Fruit fly (Drosophila melanogaster) whole organism, prepupa: ENCODE data around the gene CG3184.
A peak's percentile ranks its signal among the peaks of the same experiment; 100 is the strongest.

Experiments used
- CG10631 ChIP-seq: fragments of 200-800 bp; sonication (Bioruptor generic); optimal IDR thresholded peaks from 2 replicates; lab custom pipeline; 2016; ENCODE audit warnings: missing biosample characterization, missing genetic modification characterization
- CG10669 ChIP-seq: fragments of 200-800 bp; sonication (Bioruptor generic); optimal IDR thresholded peaks from 3 replicates; lab custom pipeline; 2018; ENCODE audit warnings: missing biosample characterization, mild to moderate bottlenecking, missing genetic modification characterization, moderate library complexity
- CG11294 ChIP-seq: fragments of 200-800 bp; sonication (Bioruptor generic); IDR thresholded peaks from 2 replicates; pipeline ENCODE4 v1.3.6; 2022; ENCODE audit warnings: missing biosample characterization, missing genetic modification characterization
- CG11902 ChIP-seq: fragments of 200-800 bp; sonication (Bioruptor generic); optimal IDR thresholded peaks from 3 replicates; lab custom pipeline; 2016; ENCODE audit warnings: missing biosample characterization, missing genetic modification characterization
- CG15336 ChIP-seq: fragments of 200-800 bp; sonication (Bioruptor generic); IDR thresholded peaks from 2 replicates; pipeline ENCODE4 v1.3.6; 2022; ENCODE audit warnings: missing biosample characterization, missing genetic modification characterization
- CG1621 ChIP-seq: fragments of 200-800 bp; sonication (Bioruptor generic); optimal IDR thresholded peaks from 3 replicates; lab custom pipeline; 2018; ENCODE audit warnings: missing biosample characterization, mild to moderate bottlenecking, missing genetic modification characterization
- CG16779 ChIP-seq: fragments of 200-800 bp; sonication (Bioruptor generic); optimal IDR thresholded peaks from 3 replicates; lab custom pipeline; 2017; ENCODE audit warnings: missing biosample characterization, mild to moderate bottlenecking, missing genetic modification characterization
- CG3032 ChIP-seq: fragments of 200-800 bp; optimal IDR thresholded peaks from 2 replicates; lab custom pipeline; 2019; ENCODE audit warnings: missing biosample characterization, mild to moderate bottlenecking, missing genetic modification characterization, moderate library complexity
- CG31627 ChIP-seq: fragments of 200-800 bp; sonication (Bioruptor generic); optimal IDR thresholded peaks from 3 replicates; lab custom pipeline; 2016; ENCODE audit warnings: missing biosample characterization, missing genetic modification characterization
- CG32006 ChIP-seq: fragments of 200-800 bp; sonication (Bioruptor generic); optimal IDR thresholded peaks from 3 replicates; lab custom pipeline; 2017; ENCODE audit warnings: missing biosample characterization, mild to moderate bottlenecking, missing genetic modification characterization
- CG34406 ChIP-seq: fragments of 200-800 bp; sonication (Bioruptor generic); optimal IDR thresholded peaks from 3 replicates; lab custom pipeline; 2016; ENCODE audit warnings: missing biosample characterization, missing genetic modification characterization
- CG3919 ChIP-seq: fragments of 200-800 bp; sonication (Bioruptor generic); optimal IDR thresholded peaks from 3 replicates; lab custom pipeline; 2016; ENCODE audit warnings: missing biosample characterization, missing genetic modification characterization
- CG4318 ChIP-seq: fragments of 200-800 bp; sonication (Bioruptor generic); optimal IDR thresholded peaks from 3 replicates; lab custom pipeline; 2017; ENCODE audit warnings: missing biosample characterization, mild to moderate bottlenecking, missing genetic modification characterization
- CG6163 ChIP-seq: fragments of 200-800 bp; sonication (Bioruptor generic); IDR thresholded peaks from 3 replicates; pipeline ENCODE4 v1.3.6; 2022; ENCODE audit warnings: missing biosample characterization, missing genetic modification characterization
- CG6276 ChIP-seq: fragments of 200-800 bp; sonication (Bioruptor generic); optimal IDR thresholded peaks from 2 replicates; lab custom pipeline; 2017; ENCODE audit warnings: missing biosample characterization, mild to moderate bottlenecking, missing genetic modification characterization
- CG6792 ChIP-seq: fragments of 200-800 bp; sonication (Bioruptor generic); optimal IDR thresholded peaks from 3 replicates; lab custom pipeline; 2016; ENCODE audit warnings: missing biosample characterization, missing genetic modification characterization
- CG6808 ChIP-seq: fragments of 200-800 bp; sonication (Bioruptor generic); optimal IDR thresholded peaks from 3 replicates; lab custom pipeline; 2017; ENCODE audit warnings: missing biosample characterization, missing genetic modification characterization, mild to moderate bottlenecking, moderate library complexity, missing genetic modification reagents
- CG6854 ChIP-seq: fragments of 200-800 bp; sonication (Bioruptor generic); optimal IDR thresholded peaks from 2 replicates; lab custom pipeline; 2017; ENCODE audit warnings: missing biosample characterization, mild to moderate bottlenecking, missing genetic modification characterization
- CG7368 ChIP-seq: fragments of 200-800 bp; sonication (Bioruptor generic); optimal IDR thresholded peaks from 3 replicates; lab custom pipeline; 2016; ENCODE audit warnings: missing biosample characterization, missing genetic modification characterization
- CG8119 ChIP-seq: fragments of 200-800 bp; sonication (Bioruptor generic); IDR thresholded peaks from 3 replicates; pipeline ENCODE4 v1.3.6; 2022; ENCODE audit warnings: missing biosample characterization, missing genetic modification characterization
- CG8632 ChIP-seq: fragments of 200-800 bp; sonication (Bioruptor generic); optimal IDR thresholded peaks from 3 replicates; lab custom pipeline; 2016; ENCODE audit warnings: missing biosample characterization, missing genetic modification characterization
- CG9139 ChIP-seq: fragments of 200-800 bp; sonication (Bioruptor generic); optimal IDR thresholded peaks from 3 replicates; lab custom pipeline; 2017; ENCODE audit warnings: missing biosample characterization, mild to moderate bottlenecking, missing genetic modification characterization
- Eip78C ChIP-seq: fragments of 200-800 bp; sonication (Bioruptor generic); peaks from one replicate; lab custom pipeline; 2016; ENCODE audit warnings: missing biosample characterization, missing genetic modification characterization
- Ets21C ChIP-seq: fragments of 200-800 bp; sonication (Bioruptor generic); optimal IDR thresholded peaks from 3 replicates; lab custom pipeline; 2016; ENCODE audit warnings: missing biosample characterization, missing genetic modification characterization
- Gug ChIP-seq: fragments of 200-800 bp; sonication (Bioruptor generic); IDR thresholded peaks from 2 replicates; pipeline ENCODE4 v1.3.6; 2022; ENCODE audit warnings: missing biosample characterization, missing genetic modification characterization
- Hr38 ChIP-seq: sonication (Bioruptor generic); optimal IDR thresholded peaks from 2 replicates; lab custom pipeline; 2016; ENCODE audit warnings: missing biosample characterization, missing genetic modification characterization
- Hr39 ChIP-seq: fragments of 200-800 bp; sonication (Bioruptor generic); optimal IDR thresholded peaks from 2 replicates; lab custom pipeline; 2016; ENCODE audit warnings: missing biosample characterization, missing genetic modification characterization
- Lpt ChIP-seq: fragments of 200-800 bp; sonication (Bioruptor generic); optimal IDR thresholded peaks from 3 replicates; lab custom pipeline; 2016; ENCODE audit warnings: missing biosample characterization, missing genetic modification characterization
- Met ChIP-seq: fragments of 200-800 bp; sonication (Bioruptor generic); optimal IDR thresholded peaks from 3 replicates; lab custom pipeline; 2016; ENCODE audit warnings: missing biosample characterization, missing genetic modification characterization
- OdsH ChIP-seq: fragments of 200-800 bp; sonication (Bioruptor generic); optimal IDR thresholded peaks from 3 replicates; lab custom pipeline; 2016; ENCODE audit warnings: missing biosample characterization, missing genetic modification characterization
- Smox ChIP-seq: fragments of 200-800 bp; sonication (Bioruptor generic); optimal IDR thresholded peaks from 3 replicates; lab custom pipeline; 2016; ENCODE audit warnings: missing biosample characterization, missing genetic modification characterization
- Sox102F ChIP-seq: fragments of 200-800 bp; sonication (Bioruptor generic); optimal IDR thresholded peaks from 2 replicates; lab custom pipeline; 2016; ENCODE audit warnings: missing biosample characterization, mild to moderate bottlenecking, missing genetic modification characterization
- Sox14 ChIP-seq: fragments of 200-800 bp; sonication (Bioruptor generic); optimal IDR thresholded peaks from 3 replicates; lab custom pipeline; 2016; ENCODE audit warnings: missing biosample characterization, missing genetic modification characterization
- Sox15 ChIP-seq: fragments of 200-800 bp; sonication (Bioruptor generic); optimal IDR thresholded peaks from 3 replicates; lab custom pipeline; 2016; ENCODE audit warnings: missing biosample characterization, missing genetic modification characterization
- achi ChIP-seq: fragments of 200-800 bp; sonication (Bioruptor generic); optimal IDR thresholded peaks from 3 replicates; lab custom pipeline; 2016; ENCODE audit warnings: missing biosample characterization, missing genetic modification characterization
- acj6 ChIP-seq: fragments of 200-800 bp; sonication (Bioruptor generic); optimal IDR thresholded peaks from 3 replicates; lab custom pipeline; 2016; ENCODE audit warnings: missing biosample characterization, missing genetic modification characterization
- dac ChIP-seq: fragments of 200-800 bp; sonication (Bioruptor generic); optimal IDR thresholded peaks from 2 replicates; lab custom pipeline; 2017; ENCODE audit warnings: missing biosample characterization, mild to moderate bottlenecking, missing genetic modification characterization
- dsx ChIP-seq: fragments of 200-800 bp; optimal IDR thresholded peaks from 3 replicates; lab custom pipeline; 2019; ENCODE audit warnings: missing biosample characterization, mild to moderate bottlenecking, missing genetic modification characterization, moderate library complexity; ENCODE audit not compliant: poor library complexity, severe bottlenecking
- eg ChIP-seq: fragments of 200-800 bp; sonication (Bioruptor generic); IDR thresholded peaks from 3 replicates; pipeline ENCODE4 v1.3.6; 2022; ENCODE audit warnings: missing biosample characterization, missing genetic modification characterization
- esn ChIP-seq: fragments of 200-800 bp; sonication (Bioruptor generic); optimal IDR thresholded peaks from 2 replicates; lab custom pipeline; 2016; ENCODE audit warnings: missing biosample characterization, mild to moderate bottlenecking, missing genetic modification characterization, moderate library complexity
- fd85E ChIP-seq: fragments of 200-800 bp; sonication (Bioruptor generic); optimal IDR thresholded peaks from 3 replicates; lab custom pipeline; 2016; ENCODE audit warnings: missing biosample characterization, missing genetic modification characterization
- lz ChIP-seq: fragments of 200-800 bp; sonication (Bioruptor generic); optimal IDR thresholded peaks from 3 replicates; lab custom pipeline; 2016; ENCODE audit warnings: missing biosample characterization, missing genetic modification characterization
- net ChIP-seq: fragments of 200-800 bp; sonication (Bioruptor generic); optimal IDR thresholded peaks from 3 replicates; lab custom pipeline; 2016; ENCODE audit warnings: missing biosample characterization, missing genetic modification characterization
- pdm3 ChIP-seq: fragments of 200-800 bp; sonication (Bioruptor generic); optimal IDR thresholded peaks from 3 replicates; lab custom pipeline; 2016; ENCODE audit warnings: missing biosample characterization, missing genetic modification characterization
- spab ChIP-seq: fragments of 200-800 bp; sonication (Bioruptor generic); optimal IDR thresholded peaks from 2 replicates; lab custom pipeline; 2017; ENCODE audit warnings: missing biosample characterization, mild to moderate bottlenecking, missing genetic modification characterization, missing genetic modification reagents
- ss ChIP-seq, 2 experiments: fragments of 200-800 bp; sonication (Bioruptor generic); optimal IDR thresholded peaks; 2 replicates in 1 of 2; 3 replicates in 1 of 2; lab custom pipeline; 2017 to 2018; ENCODE audit warnings: mild to moderate bottlenecking in 2 of 2, missing biosample characterization in 2 of 2, missing genetic modification characterization in 2 of 2, moderate library complexity in 1 of 2
- svp ChIP-seq: fragments of 200-800 bp; sonication (Bioruptor generic); peaks from one replicate; lab custom pipeline; 2016; ENCODE audit warnings: missing biosample characterization, missing genetic modification characterization
- topi ChIP-seq: fragments of 200-800 bp; sonication (Bioruptor generic); optimal IDR thresholded peaks from 3 replicates; lab custom pipeline; 2016; ENCODE audit warnings: missing biosample characterization, missing genetic modification characterization
- vri ChIP-seq: fragments of 200-800 bp; sonication (Bioruptor generic); optimal IDR thresholded peaks from 3 replicates; lab custom pipeline; 2016; ENCODE audit warnings: missing biosample characterization, mild to moderate bottlenecking, missing genetic modification characterization

Gene CG3184

DNA sequence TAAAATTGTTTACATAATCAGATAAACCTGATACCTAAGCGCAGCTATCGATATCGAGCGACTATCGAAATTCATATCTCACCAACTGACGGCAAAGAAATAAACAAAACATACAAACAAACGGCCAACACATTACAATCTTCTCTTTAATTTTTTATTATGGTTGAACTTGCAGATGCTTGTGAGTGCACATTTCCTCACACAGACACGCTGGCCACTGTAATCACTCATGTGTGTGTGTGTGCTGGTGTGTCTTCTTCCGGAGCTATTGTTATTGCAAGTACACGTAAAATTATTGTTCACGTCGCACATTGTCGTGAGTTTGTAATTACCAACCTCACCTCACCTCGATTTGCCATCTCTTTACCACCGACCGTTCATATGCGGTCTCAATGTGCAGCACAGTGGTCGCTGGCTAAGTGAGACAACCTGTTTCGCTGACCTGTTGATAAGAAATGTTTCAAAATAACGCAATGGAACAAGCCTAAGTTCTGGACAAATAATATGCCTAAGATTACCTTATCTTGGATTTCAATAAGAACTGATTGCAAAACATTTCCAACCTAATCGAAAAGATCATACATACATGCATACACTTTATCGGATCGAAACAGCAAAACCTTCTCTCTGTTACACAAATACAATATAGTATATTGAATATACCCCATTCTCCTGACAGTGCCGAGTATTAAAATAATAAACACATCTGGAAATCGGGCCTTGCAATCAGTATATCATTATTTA lies 16.7 kb upstream of the CG3184 start (continued):
- TF ChIP-seq CG9139 (GFP tag; lab: Kevin White, UChicago): no peak
- TF ChIP-seq CG8632: peak; percentile 16
- peak in 1 of 2 experiments; percentile 48 for TF ChIP-seq ss (GFP tag; optimal IDR thresholded peaks at IDR 0.05; lab: Kevin White, UChicago)
- peak; percentile 52; the same call in 1 of the 2 replicates for TF ChIP-seq CG15336
- peak; percentile 7 for TF ChIP-seq Met
- TF ChIP-seq CG10669 (GFP tag; lab: Kevin White, UChicago): peak; percentile 40
- no peak for TF ChIP-seq CG7368 (GFP tag; lab: Kevin White, UChicago)
- no peak for TF ChIP-seq CG11294
- no peak for TF ChIP-seq CG34406 (GFP tag; lab: Kevin White, UChicago)
- TF ChIP-seq Ets21C (GFP tag; lab: Kevin White, UChicago): peak; percentile 24
- peak; percentile 54 for TF ChIP-seq CG32006 (GFP tag; lab: Kevin White, UChicago)

DNA sequence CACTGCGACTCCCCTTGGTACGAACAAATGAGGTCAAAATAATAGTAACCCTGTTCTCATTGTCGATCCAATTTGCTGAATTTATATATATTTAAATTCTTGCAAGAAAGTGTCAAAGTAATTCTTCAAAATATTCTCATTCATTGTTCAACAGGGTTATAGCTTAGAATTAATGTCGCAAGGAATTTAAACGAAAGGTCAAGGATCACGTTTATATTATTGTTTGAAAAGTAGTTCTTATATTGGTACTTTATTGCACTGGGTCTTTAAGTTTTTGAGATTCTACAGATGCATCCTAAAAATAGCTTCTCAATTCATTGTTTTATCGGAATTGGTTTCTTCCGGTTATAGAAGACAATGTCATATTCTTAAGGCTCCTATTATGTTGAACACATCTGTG lies 15.4 kb upstream of the CG3184 start:
- TF ChIP-seq Sox14 (GFP tag; lab: Kevin White, UChicago) (peak; percentile 26), dsx (GFP tag; lab: Kevin White, UChicago) (no peak), CG4318 (peak; percentile 13), spab (GFP tag; lab: Kevin White, UChicago) (peak; percentile 37), svp (peak; percentile 28), Sox102F (GFP tag; lab: Kevin White, UChicago) (no peak), Hr39 (no peak), dac (GFP tag; lab: Kevin White, UChicago) (no peak), achi (GFP tag; lab: Kevin White, UChicago) (peak; percentile 16), eg (GFP tag; lab: Robert Waterston, UW) (no peak), topi (no peak), CG10631 (GFP tag; lab: Kevin White, UChicago) (peak; percentile 48), CG8119 (GFP tag; lab: Robert Waterston, UW) (no peak), CG1621 (tag; lab: Kevin White, UChicago) (no peak), Smox (GFP tag; lab: Kevin White, UChicago) (no peak), CG6808 (GFP tag; lab: Kevin White, UChicago) (peak; percentile 52), Gug (GFP tag; lab: Robert Waterston, UW) (no peak), CG34406 (GFP tag; lab: Kevin White, UChicago) (no peak), CG6792 (GFP tag; lab: Kevin White, UChicago) (no peak), Eip78C (GFP tag; lab: Kevin White, UChicago) (peak; percentile 70), fd85E (GFP tag; lab: Kevin White, UChicago) (no peak), lz (GFP tag; lab: Kevin White, UChicago) (no peak), acj6 (GFP tag; lab: Kevin White, UChicago) (peak; percentile 30), CG9139 (GFP tag; lab: Kevin White, UChicago) (no peak), CG7368 (GFP tag; lab: Kevin White, UChicago) (no peak), Hr38 (no peak), net (GFP tag; lab: Kevin White, UChicago) (peak; percentile 12), CG8632 (no peak), Lpt (GFP tag; lab: Kevin White, UChicago) (no peak), vri (GFP tag; lab: Kevin White, UChicago) (no peak), Met (no peak), OdsH (peak; percentile 19), CG6854 (no peak), pdm3 (peak; percentile 20), CG11902 (GFP tag; lab: Kevin White, UChicago) (no peak), CG31627 (no peak), CG15336 (no peak), esn (peak; percentile 13), CG16779 (no peak), CG3032 (tag; lab: Kevin White, UChicago) (peak; percentile 18), CG6163 (GFP tag; lab: Robert Waterston, UW) (no peak), CG3919 (GFP tag; lab: Kevin White, UChicago) (no peak), Sox15 (GFP tag; lab: Kevin White, UChicago) (no peak), CG6276 (GFP tag; lab: Kevin White, UChicago) (no peak)
